Worm (Caenorhabditis elegans) whole organism, late embryonic: ENCODE measurements around the gene grk-2.
A peak's percentile ranks its signal among the peaks of the same experiment; 100 is the strongest.

Source experiments
- ama-1 ChIP-seq: fragments of 150-350 bp; optimal IDR thresholded peaks from 2 replicates; lab custom pipeline; 2014
- ceh-18 ChIP-seq: sonication (generic microtip); optimal IDR thresholded peaks from 2 replicates; lab custom pipeline; 2016; ENCODE audit warnings: missing genetic modification characterization, missing compliant biosample characterization
- ceh-34 ChIP-seq: sonication (generic microtip); optimal IDR thresholded peaks from 2 replicates; lab custom pipeline; 2016; ENCODE audit warnings: mild to moderate bottlenecking, missing genetic modification characterization, missing compliant biosample characterization
- gmeb-2 ChIP-seq: sonication (generic microtip); optimal IDR thresholded peaks from 2 replicates; lab custom pipeline; 2016; ENCODE audit warnings: missing genetic modification characterization, inconsistent platforms, missing compliant biosample characterization
- hlh-13 ChIP-seq: fragments of 200-800 bp; sonication (Bioruptor generic); optimal IDR thresholded peaks from 2 replicates; lab custom pipeline; 2018; ENCODE audit warnings: mild to moderate bottlenecking, missing genetic modification characterization, missing compliant biosample characterization
- hlh-30 ChIP-seq: sonication (generic microtip); optimal IDR thresholded peaks from 2 replicates; lab custom pipeline; 2017; ENCODE audit warnings: antibody characterized with exemption, missing genetic modification characterization, missing compliant biosample characterization; ENCODE audit not compliant: insufficient read depth
- lim-6 ChIP-seq: sonication (generic microtip); optimal IDR thresholded peaks from 2 replicates; lab custom pipeline; 2016; ENCODE audit warnings: missing genetic modification characterization, missing compliant biosample characterization
- nfya-1 ChIP-seq: sonication (generic microtip); optimal IDR thresholded peaks from 2 replicates; lab custom pipeline; 2017; ENCODE audit warnings: missing genetic modification characterization, mild to moderate bottlenecking, missing compliant biosample characterization, antibody characterized with exemption, moderate library complexity
- odd-2 ChIP-seq: sonication (generic microtip); optimal IDR thresholded peaks from 2 replicates; lab custom pipeline; 2017; ENCODE audit warnings: antibody characterized with exemption, mild to moderate bottlenecking, missing genetic modification characterization, missing compliant biosample characterization
- pha-4 ChIP-seq: fragments of 150-350 bp; optimal IDR thresholded peaks from 2 replicates; lab custom pipeline; 2018; ENCODE audit warnings: missing biosample characterization, missing genetic modification reagents, missing genetic modification characterization
- pqm-1 ChIP-seq: sonication (generic microtip); optimal IDR thresholded peaks from 2 replicates; lab custom pipeline; 2016; ENCODE audit warnings: missing genetic modification characterization, missing compliant biosample characterization
- sox-4 ChIP-seq: sonication (generic microtip); optimal IDR thresholded peaks from 2 replicates; lab custom pipeline; 2017; ENCODE audit warnings: mild to moderate bottlenecking, missing genetic modification characterization, inconsistent platforms, missing compliant biosample characterization
- tbx-7 ChIP-seq: sonication (generic microtip); optimal IDR thresholded peaks from 2 replicates; lab custom pipeline; 2016; ENCODE audit warnings: missing genotype, missing genetic modification characterization, missing compliant biosample characterization
- unc-55 ChIP-seq: sonication (generic microtip); optimal IDR thresholded peaks from 2 replicates; lab custom pipeline; 2017; ENCODE audit warnings: missing biosample characterization, missing genetic modification reagents, missing genetic modification characterization

- no peak for TF ChIP-seq nfya-1 (tag; lab: Kevin White, UChicago)
- no peak for TF ChIP-seq ama-1 (lab: Kevin White, UChicago)
- TF ChIP-seq ceh-18 (tag; lab: Kevin White, UChicago) = no peak
- TF ChIP-seq pha-4 = no peak
- TF ChIP-seq pqm-1 (tag; lab: Kevin White, UChicago) = no peak
- no peak for TF ChIP-seq gmeb-2 (tag; lab: Kevin White, UChicago)
- TF ChIP-seq hlh-30 = no peak
- TF ChIP-seq lim-6 (tag; lab: Kevin White, UChicago) = no peak
- TF ChIP-seq tbx-7 (tag; lab: Kevin White, UChicago) = no peak
- no peak for TF ChIP-seq odd-2 (tag; lab: Kevin White, UChicago)
- no peak for TF ChIP-seq unc-55 (GFP tag; lab: Kevin White, UChicago)
- no peak for TF ChIP-seq sox-4 (tag; lab: Kevin White, UChicago)
- peak; percentile 70 for TF ChIP-seq ceh-34 (tag; lab: Kevin White, UChicago)
- TF ChIP-seq hlh-13 (GFP tag; lab: Kevin White, UChicago) = no peak
These were observed 34.1 kb downstream of the grk-2 start for ce11 chrIII:710042-710441.
